Worm (Caenorhabditis elegans) whole organism, L4 larva: ENCODE data around the gene K06H6.4.

Experiments
- D1046.2 ChIP-seq: fragments of 200-800 bp; sonication (Bioruptor generic); IDR thresholded peaks from 2 replicates; pipeline ENCODE4 v1.3.6; 2022; ENCODE audit warnings: missing genetic modification characterization, missing compliant biosample characterization
- F37D6.2 ChIP-seq: sonication (generic microtip); optimal IDR thresholded peaks from 2 replicates; lab custom pipeline; 2016; ENCODE audit warnings: mild to moderate bottlenecking, missing genetic modification characterization, missing compliant biosample characterization
- R02D3.7 ChIP-seq: fragments of 150-350 bp; sonication (generic microtip); optimal IDR thresholded peaks from 3 replicates; lab custom pipeline; 2014; ENCODE audit warnings: missing biosample characterization, missing genetic modification characterization
- Y48G9A.11 ChIP-seq: fragments of 200-800 bp; sonication (Bioruptor generic); IDR thresholded peaks from 2 replicates; pipeline ENCODE4 v1.3.6; 2022; ENCODE audit warnings: missing genetic modification reagents, missing genetic modification characterization, missing compliant biosample characterization
- ZK337.2 ChIP-seq: fragments of 200-800 bp; sonication (Bioruptor generic); IDR thresholded peaks from 2 replicates; pipeline ENCODE4 v1.3.6; 2022; ENCODE audit warnings: missing genetic modification reagents, missing genetic modification characterization, missing compliant biosample characterization
- ceh-20 ChIP-seq: fragments of 200-800 bp; sonication (Bioruptor generic); IDR thresholded peaks from 2 replicates; pipeline ENCODE4 v1.3.6; 2022; ENCODE audit warnings: missing genetic modification reagents, missing genetic modification characterization, missing compliant biosample characterization
- ceh-32 ChIP-seq: sonication (generic microtip); optimal IDR thresholded peaks from 2 replicates; lab custom pipeline; 2016; ENCODE audit warnings: mild to moderate bottlenecking, missing genetic modification characterization, missing compliant biosample characterization; ENCODE audit not compliant: poor library complexity
- ceh-82 ChIP-seq: sonication (generic microtip); optimal IDR thresholded peaks from 2 replicates; lab custom pipeline; 2017; ENCODE audit warnings: missing biosample characterization, missing genetic modification characterization
- ctbp-1 ChIP-seq: fragments of 200-800 bp; sonication (Bioruptor generic); IDR thresholded peaks from 2 replicates; pipeline ENCODE4 v1.3.6; 2022; ENCODE audit warnings: missing genetic modification reagents, missing genetic modification characterization, missing compliant biosample characterization
- daf-16 ChIP-seq, 3 experiments: sonication (generic microtip); optimal IDR thresholded peaks; 2 replicates each; lab custom pipeline; 2016 to 2017; ENCODE audit warnings: missing genetic modification characterization in 3 of 3, missing genetic modification reagents in 3 of 3, mild to moderate bottlenecking in 2 of 3, missing compliant biosample characterization in 2 of 3, missing biosample characterization in 1 of 3, moderate library complexity in 1 of 3
- dmd-9 ChIP-seq: fragments of 200-800 bp; sonication (Bioruptor generic); IDR thresholded peaks from 2 replicates; pipeline ENCODE4 v1.3.6; 2022; ENCODE audit warnings: missing genetic modification reagents, missing genetic modification characterization, missing compliant biosample characterization
- dpl-1 ChIP-seq: fragments of 150-350 bp; optimal IDR thresholded peaks from 2 replicates; lab custom pipeline; 2014; ENCODE audit warnings: missing biosample characterization, missing genetic modification reagents, missing genetic modification characterization
- duxl-1 ChIP-seq: sonication (generic microtip); optimal IDR thresholded peaks from 2 replicates; lab custom pipeline; 2016; ENCODE audit warnings: mild to moderate bottlenecking, missing genetic modification characterization, moderate library complexity, missing compliant biosample characterization; ENCODE audit not compliant: poor library complexity
- gei-8 ChIP-seq: fragments of 200-800 bp; sonication (Bioruptor generic); optimal IDR thresholded peaks from 2 replicates; lab custom pipeline; 2018; ENCODE audit warnings: mild to moderate bottlenecking, missing genetic modification characterization, missing compliant biosample characterization
- hlh-11 ChIP-seq: fragments of 200-800 bp; sonication (Bioruptor generic); optimal IDR thresholded peaks from 2 replicates; lab custom pipeline; 2018; ENCODE audit warnings: mild to moderate bottlenecking, missing genetic modification characterization, missing compliant biosample characterization
- hlh-30 ChIP-seq: sonication (generic microtip); optimal IDR thresholded peaks from 2 replicates; lab custom pipeline; 2017; ENCODE audit warnings: antibody characterized with exemption, mild to moderate bottlenecking, missing genetic modification characterization, missing compliant biosample characterization; ENCODE audit not compliant: insufficient read depth
- hmg-1.1 ChIP-seq: fragments of 200-800 bp; sonication (Bioruptor generic); IDR thresholded peaks from 2 replicates; pipeline ENCODE4 v1.3.6; 2022; ENCODE audit warnings: missing genetic modification reagents, missing genetic modification characterization, missing compliant biosample characterization
- lin-1 ChIP-seq: fragments of 200-800 bp; sonication (Bioruptor generic); IDR thresholded peaks from 2 replicates; pipeline ENCODE4 v1.3.6; 2022; ENCODE audit warnings: missing genetic modification reagents, missing genetic modification characterization, missing compliant biosample characterization
- lin-13 ChIP-seq: fragments of 150-350 bp; optimal IDR thresholded peaks from 2 replicates; lab custom pipeline; 2014; ENCODE audit warnings: missing biosample characterization, missing genetic modification reagents, missing genetic modification characterization
- lin-15B ChIP-seq: fragments of 150-350 bp; sonication (generic microtip); optimal IDR thresholded peaks from 3 replicates; lab custom pipeline; 2014; ENCODE audit warnings: missing biosample characterization, missing genetic modification characterization
- lin-29 ChIP-seq: fragments of 200-800 bp; sonication (Bioruptor generic); IDR thresholded peaks from 2 replicates; pipeline ENCODE4 v1.3.6; 2022; ENCODE audit warnings: missing genetic modification reagents, missing genetic modification characterization, missing compliant biosample characterization
- lin-38 ChIP-seq: fragments of 200-800 bp; sonication (Bioruptor generic); IDR thresholded peaks from 2 replicates; pipeline ENCODE4 v1.3.6; 2022; ENCODE audit warnings: missing genetic modification reagents, missing genetic modification characterization, missing compliant biosample characterization
- lsy-2 ChIP-seq, 2 experiments: fragments of 150-350 bp in 1 of 2; sonication (generic microtip) in 1 of 2; optimal IDR thresholded peaks; 2 replicates each; lab custom pipeline; 2014 to 2017; ENCODE audit warnings: missing biosample characterization in 2 of 2, missing genetic modification characterization in 2 of 2
- madf-9 ChIP-seq: fragments of 200-800 bp; sonication (Bioruptor generic); conservative IDR thresholded peaks from 2 replicates; pipeline ENCODE4 v1.3.6; 2022; ENCODE audit warnings: missing genetic modification reagents, missing genetic modification characterization, missing compliant biosample characterization
- mep-1 ChIP-seq: fragments of 150-350 bp; sonication (generic microtip); optimal IDR thresholded peaks from 3 replicates; lab custom pipeline; 2014; ENCODE audit warnings: missing biosample characterization, missing genetic modification characterization
- mes-2 ChIP-seq: sonication (generic microtip); optimal IDR thresholded peaks from 2 replicates; lab custom pipeline; 2016; ENCODE audit warnings: missing genotype, mild to moderate bottlenecking, missing genetic modification characterization, missing compliant biosample characterization; ENCODE audit not compliant: poor library complexity, severe bottlenecking
- nhr-11 ChIP-seq: fragments of 150-350 bp; optimal IDR thresholded peaks from 2 replicates; lab custom pipeline; 2014; ENCODE audit warnings: missing biosample characterization, missing genetic modification characterization
- nhr-111 ChIP-seq: fragments of 200-800 bp; sonication (Bioruptor generic); optimal IDR thresholded peaks from 2 replicates; lab custom pipeline; 2018; ENCODE audit warnings: mild to moderate bottlenecking, missing genetic modification characterization, missing compliant biosample characterization
- nhr-25 ChIP-seq: sonication (generic microtip); optimal IDR thresholded peaks from 2 replicates; lab custom pipeline; 2017; ENCODE audit warnings: missing genetic modification characterization, mild to moderate bottlenecking, missing compliant biosample characterization, antibody characterized with exemption, moderate library complexity, borderline replicate concordance; ENCODE audit not compliant: insufficient read depth
- nhr-28 ChIP-seq: fragments of 150-350 bp; optimal IDR thresholded peaks from 2 replicates; lab custom pipeline; 2014; ENCODE audit warnings: missing biosample characterization, missing genetic modification characterization
- nhr-48 ChIP-seq: sonication (generic microtip); optimal IDR thresholded peaks from 2 replicates; lab custom pipeline; 2016; ENCODE audit warnings: mild to moderate bottlenecking, missing genetic modification characterization, missing compliant biosample characterization
- nhr-6 ChIP-seq: fragments of 150-350 bp; optimal IDR thresholded peaks from 2 replicates; lab custom pipeline; 2014; ENCODE audit warnings: missing biosample characterization, missing genetic modification characterization
- php-3 ChIP-seq: fragments of 200-800 bp; sonication (Bioruptor generic); IDR thresholded peaks from 2 replicates; pipeline ENCODE4 v1.3.6; 2022; ENCODE audit warnings: missing genetic modification reagents, missing genetic modification characterization, missing compliant biosample characterization
- rbr-2 ChIP-seq: sonication (generic microtip); optimal IDR thresholded peaks from 2 replicates; lab custom pipeline; 2016; ENCODE audit warnings: missing genotype, missing genetic modification characterization, missing compliant biosample characterization
- saeg-2 ChIP-seq: fragments of 200-800 bp; sonication (Bioruptor generic); IDR thresholded peaks from 2 replicates; pipeline ENCODE4 v1.3.6; 2022; ENCODE audit warnings: missing genetic modification reagents, missing genetic modification characterization, missing compliant biosample characterization
- skn-1 ChIP-seq: fragments of 150-350 bp; optimal IDR thresholded peaks from 2 replicates; lab custom pipeline; 2014; ENCODE audit warnings: missing biosample characterization, missing genetic modification characterization
- spr-1 ChIP-seq: sonication (generic microtip); optimal IDR thresholded peaks from 2 replicates; lab custom pipeline; 2016; ENCODE audit warnings: mild to moderate bottlenecking, missing genetic modification characterization, missing compliant biosample characterization
- tra-1 ChIP-seq: fragments of 200-800 bp; sonication (Bioruptor generic); IDR thresholded peaks from 2 replicates; pipeline ENCODE4 v1.3.6; 2022; ENCODE audit warnings: missing genetic modification reagents, missing genetic modification characterization, missing compliant biosample characterization
- unc-130 ChIP-seq: sonication (generic microtip); optimal IDR thresholded peaks from 2 replicates; lab custom pipeline; 2016; ENCODE audit warnings: missing genetic modification reagents, missing genetic modification characterization, missing compliant biosample characterization
- unc-39 ChIP-seq: sonication (generic microtip); optimal IDR thresholded peaks from 2 replicates; lab custom pipeline; 2017; ENCODE audit warnings: missing biosample characterization, missing genetic modification characterization
- unc-62 ChIP-seq, 3 experiments: fragments of 150-350 bp in 1 of 3; sonication (generic microtip); optimal IDR thresholded peaks in 2 of 3; peaks in 1 of 3; 1 replicate in 1 of 3; 2 replicates in 2 of 3; lab custom pipeline; 2014 to 2017; ENCODE audit warnings: missing biosample characterization in 3 of 3, missing genetic modification characterization in 3 of 3, missing genetic modification reagents in 3 of 3, missing genotype in 1 of 3
- zag-1 ChIP-seq: fragments of 150-350 bp; optimal IDR thresholded peaks from 2 replicates; lab custom pipeline; 2014; ENCODE audit warnings: missing biosample characterization, missing genetic modification characterization
- zip-2 ChIP-seq: fragments of 150-350 bp; optimal IDR thresholded peaks from 2 replicates; lab custom pipeline; 2014; ENCODE audit warnings: missing biosample characterization, missing genetic modification characterization

K06H6.4 gene

ce11 chrV:610217-610616 lies 31.1 kb downstream of the K06H6.4 start, which contains the start of gene nhr-90:
TSS of gene nhr-90 (plus strand) at chrV:610512.
- peak; percentile 9 for TF ChIP-seq nhr-28 (tag; lab: Kevin White, UChicago)
- peak; percentile 70 for TF ChIP-seq hlh-30
- TF ChIP-seq nhr-111 (GFP tag; lab: Kevin White, UChicago) = no peak

- TF ChIP-seq daf-16 (GFP tag; optimal IDR thresholded peaks at IDR 0.05; lab: Kevin White, UChicago) (no peak), daf-16 (tag; optimal IDR thresholded peaks at IDR 0.05; lab: Kevin White, UChicago) (peak; percentile 55), mep-1 (tag; lab: Kevin White, UChicago) (no peak)
Measured at ce11 chrV:615275-615674, 36.2 kb downstream of the K06H6.4 start, which contains the start of gene F48G7.13. TSS of gene F48G7.13 (plus strand) at chrV:615575.

ce11 chrV:617917-618316 lies 38.8 kb downstream of the K06H6.4 start:
- no peak for TF ChIP-seq ceh-82
- TF ChIP-seq nhr-11 = peak; percentile 12
- TF ChIP-seq, all 104 proteins: peak for 1

ce11 chrV:619054-619453 lies 40.0 kb downstream of the K06H6.4 start, which contains the start of gene F48G7.4:
TSS of gene F48G7.4 (plus strand) at chrV:619453.
- TF ChIP-seq zip-2 (no peak), F37D6.2 (tag; lab: Kevin White, UChicago) (peak; percentile 15), zag-1 (tag; lab: Kevin White, UChicago) (no peak), nhr-28 (tag; lab: Kevin White, UChicago) (peak; percentile 74), lsy-2 (tag; optimal IDR thresholded peaks at IDR 0.05; lab: Kevin White, UChicago) (peak; percentile 40 to 76), ZK337.2 (GFP tag; lab: Robert Waterston, UW) (no peak), madf-9 (GFP tag; lab: Robert Waterston, UW) (no peak), rbr-2 (tag; lab: Kevin White, UChicago) (peak; percentile 84), lin-13 (GFP tag; lab: Kevin White, UChicago) (no peak), duxl-1 (tag; lab: Kevin White, UChicago) (peak; percentile 50), hmg-1.1 (GFP tag; lab: Robert Waterston, UW) (peak; percentile 56; the same call in 1 of the 2 replicates), ceh-82 (no peak), hlh-30 (peak; percentile 79), unc-39 (tag; lab: Kevin White, UChicago) (no peak), php-3 (GFP tag; lab: Robert Waterston, UW) (no peak), unc-130 (GFP tag; lab: Kevin White, UChicago) (no peak), mes-2 (peak; percentile 56), skn-1 (tag; lab: Kevin White, UChicago) (no peak), lin-1 (GFP tag; lab: Robert Waterston, UW) (no peak), lin-29 (GFP tag; lab: Robert Waterston, UW) (no peak), lin-15B (tag; lab: Kevin White, UChicago) (no peak), tra-1 (GFP tag; lab: Robert Waterston, UW) (peak; percentile 77), spr-1 (tag; lab: Kevin White, UChicago) (no peak), Y48G9A.11 (GFP tag; lab: Robert Waterston, UW) (no peak), nhr-48 (tag; lab: Kevin White, UChicago) (peak; percentile 24), gei-8 (GFP tag; lab: Kevin White, UChicago) (no peak), nhr-25 (tag; lab: Kevin White, UChicago) (no peak), dpl-1 (GFP tag; lab: Kevin White, UChicago) (peak; percentile 10), ceh-32 (tag; lab: Kevin White, UChicago) (no peak), ceh-20 (GFP tag; lab: Robert Waterston, UW) (peak; percentile 60; the same call in 1 of the 2 replicates), ctbp-1 (GFP tag; lab: Robert Waterston, UW) (no peak), lin-38 (no peak), D1046.2 (GFP tag; lab: Robert Waterston, UW) (no peak), dmd-9 (no peak), saeg-2 (no peak), nhr-11 (peak; percentile 18), hlh-11 (tag; lab: Kevin White, UChicago) (peak; percentile 71), nhr-6 (tag; lab: Kevin White, UChicago) (peak; percentile 30), R02D3.7 (no peak), unc-62 (GFP tag; optimal IDR thresholded peaks at IDR 0.05 in 1 of 2; lab: Kevin White, UChicago) (peak in 1 of 2 experiments; percentile 99), unc-62 (tag; optimal IDR thresholded peaks at IDR 0.05; lab: Kevin White, UChicago) (no peak)
